Fruit fly (Drosophila melanogaster) Kc167 (cell line): ENCODE results near the gene CG5194.

Experiments used
- Myc ChIP-seq: fragments of >200 bp; optimal IDR thresholded peaks from 2 replicates; lab custom pipeline; 2017; ENCODE audit warnings: missing external identifiers
- Sin3A ChIP-seq: fragments of >200 bp; optimal IDR thresholded peaks from 2 replicates; lab custom pipeline; 2018; ENCODE audit warnings: missing external identifiers
- h ChIP-seq: fragments of >200 bp; optimal IDR thresholded peaks from 3 replicates; lab custom pipeline; 2018; ENCODE audit warnings: missing external identifiers
- insv ChIP-seq: fragments of >200 bp; optimal IDR thresholded peaks from 3 replicates; lab custom pipeline; 2018; ENCODE audit warnings: missing external identifiers
- psq ChIP-seq: fragments of >200 bp; optimal IDR thresholded peaks from 2 replicates; lab custom pipeline; 2017; ENCODE audit warnings: missing external identifiers
- ttk ChIP-seq: sonication (Bioruptor generic); optimal IDR thresholded peaks from 2 replicates; lab custom pipeline; 2017; ENCODE audit warnings: missing external identifiers

CG5194 gene

DNA sequence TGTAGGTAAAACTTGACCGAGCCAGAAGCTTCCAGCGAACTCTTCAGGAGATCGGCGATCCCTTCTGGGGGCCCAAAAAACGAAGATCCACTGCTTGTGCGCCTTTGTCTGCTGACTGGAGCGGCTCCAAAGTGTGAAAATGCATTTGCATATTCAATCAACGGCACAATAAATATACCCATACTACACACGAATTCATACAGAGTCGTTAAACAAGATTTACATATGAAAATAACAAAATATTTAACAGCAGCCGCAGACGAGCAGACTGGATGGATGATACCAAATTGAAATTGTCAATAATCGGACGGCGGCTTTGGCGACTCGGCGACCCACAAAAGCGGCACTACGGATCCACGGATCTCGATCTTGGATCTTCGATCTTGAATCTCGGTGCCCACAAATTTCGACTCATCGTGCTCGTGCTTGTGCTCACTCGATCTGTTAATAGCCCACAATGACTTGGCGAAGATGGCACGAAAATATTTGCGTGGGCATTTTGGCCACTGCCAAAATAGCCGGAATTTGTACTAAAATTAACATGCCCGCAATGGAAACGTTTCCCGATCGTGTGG lies 17.6 kb upstream of the CG5194 start:
- TF ChIP-seq Myc (no peak), ttk (lab: Kevin White, UChicago) (no peak), Sin3A (lab: Kevin White, UChicago) (no peak), h (lab: Kevin White, UChicago) (no peak), insv (lab: Kevin White, UChicago) (no peak), psq (lab: Kevin White, UChicago) (no peak)

DNA sequence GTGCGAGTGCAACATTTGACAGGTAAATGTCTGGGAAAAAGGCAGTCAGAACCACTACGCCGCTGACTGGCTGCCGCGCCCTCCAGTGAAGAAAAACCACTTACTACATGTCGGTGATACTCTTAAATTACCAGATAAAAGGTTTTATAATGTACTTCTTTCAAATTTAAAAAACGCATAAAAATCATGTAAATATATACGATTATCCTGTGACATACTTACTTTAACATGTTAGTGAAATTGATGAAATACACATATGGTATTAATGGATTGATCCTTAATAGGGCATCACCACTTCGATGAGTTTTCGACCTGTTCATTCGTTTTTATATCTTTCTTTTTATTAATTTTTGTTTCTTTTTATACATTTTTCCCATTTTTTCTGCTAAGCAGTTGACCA lies 16.9 kb upstream of the CG5194 start:
- TF ChIP-seq psq (lab: Kevin White, UChicago), result no peak
- TF ChIP-seq ttk (lab: Kevin White, UChicago), result no peak
- TF ChIP-seq h (lab: Kevin White, UChicago), result no peak
- TF ChIP-seq Myc, result no peak
- no peak for TF ChIP-seq insv (lab: Kevin White, UChicago)
- TF ChIP-seq Sin3A (lab: Kevin White, UChicago), result no peak

DNA sequence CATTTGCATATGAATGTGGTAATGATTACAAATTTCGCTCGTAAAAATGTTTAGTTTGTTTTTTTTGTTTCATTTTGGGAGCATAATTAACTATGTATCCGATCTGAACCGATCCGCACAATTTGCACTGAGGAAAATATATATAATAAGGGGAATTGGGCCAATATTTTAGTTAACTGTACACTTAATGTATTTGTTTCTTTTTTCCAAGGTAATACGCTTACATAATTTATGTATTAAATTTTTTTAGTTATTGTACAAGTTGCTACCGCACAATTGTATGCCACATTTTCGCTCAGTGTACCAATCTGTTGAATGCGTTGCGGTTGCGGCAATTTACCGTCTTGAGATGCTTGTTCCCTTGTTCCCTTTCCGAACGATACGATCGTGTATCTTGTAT lies 16.0 kb upstream of the CG5194 start:
- TF ChIP-seq psq (lab: Kevin White, UChicago) (no peak), ttk (lab: Kevin White, UChicago) (no peak), h (lab: Kevin White, UChicago) (no peak)

DNA sequence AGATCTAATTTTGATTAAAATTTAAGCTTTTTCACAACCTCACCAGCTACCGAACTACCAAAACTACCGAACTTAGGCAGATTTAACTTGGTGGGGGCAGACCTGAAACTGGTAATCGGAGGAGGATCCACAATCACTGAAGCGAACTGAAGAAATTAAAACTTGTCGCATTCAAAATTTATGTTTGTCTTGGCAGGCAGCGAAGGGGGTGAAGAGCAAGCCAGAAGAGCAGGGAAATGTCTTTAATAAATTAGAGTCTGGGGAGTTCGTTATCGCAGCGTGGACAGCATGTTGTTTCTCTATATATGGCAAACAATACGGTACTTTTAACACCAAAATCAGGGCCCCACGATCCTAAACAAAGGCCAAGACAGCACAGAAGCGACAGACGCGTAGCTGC lies 15.5 kb upstream of the CG5194 start:
- TF ChIP-seq psq (lab: Kevin White, UChicago), result no peak
- no peak for TF ChIP-seq Sin3A (lab: Kevin White, UChicago)
- TF ChIP-seq insv (lab: Kevin White, UChicago), result no peak
- TF ChIP-seq ttk (lab: Kevin White, UChicago), result no peak

DNA sequence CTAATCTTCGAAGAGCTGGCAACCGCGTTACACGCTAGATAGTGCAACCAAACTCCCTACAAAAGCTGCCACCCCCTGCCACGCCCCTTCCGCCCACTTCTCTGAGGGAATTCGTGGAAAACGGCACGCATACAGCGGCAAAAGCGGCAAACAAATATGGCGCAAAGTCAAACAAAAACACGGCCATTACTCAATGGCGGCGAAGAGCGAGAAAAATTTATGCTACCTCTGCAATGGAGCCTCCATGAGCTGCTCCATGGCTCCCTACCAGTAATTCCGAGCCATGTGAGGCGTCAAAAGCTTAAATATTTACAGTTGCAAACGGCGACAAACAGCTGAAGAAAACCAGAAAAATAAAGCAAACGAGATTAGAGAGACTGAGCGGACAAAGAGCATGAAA lies 15.1 kb upstream of the CG5194 start:
- TF ChIP-seq h (lab: Kevin White, UChicago) (no peak), psq (lab: Kevin White, UChicago) (no peak), Myc (no peak), ttk (lab: Kevin White, UChicago) (no peak), insv (lab: Kevin White, UChicago) (no peak), Sin3A (lab: Kevin White, UChicago) (no peak)

DNA sequence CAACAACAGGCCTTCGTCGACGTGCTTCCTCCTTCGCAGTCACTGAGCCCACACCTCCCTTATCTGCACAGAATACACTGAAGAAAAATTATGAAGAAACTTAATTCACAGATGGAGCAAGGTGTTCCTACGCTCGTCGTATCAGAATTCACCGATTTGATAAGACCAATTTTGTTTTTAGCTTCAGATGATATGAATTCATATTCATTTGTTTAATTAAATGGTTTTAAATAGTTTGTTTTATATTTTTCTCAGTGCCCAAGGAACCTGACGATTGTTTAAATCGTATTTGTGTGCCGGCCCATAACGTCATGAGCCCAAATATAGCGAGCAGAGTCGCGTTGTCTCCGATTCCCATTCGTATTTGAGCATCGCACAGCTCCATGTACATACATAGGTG lies 14.0 kb upstream of the CG5194 start:
- no peak for TF ChIP-seq h (lab: Kevin White, UChicago)
- TF ChIP-seq ttk (lab: Kevin White, UChicago), result no peak
- no peak for TF ChIP-seq insv (lab: Kevin White, UChicago)
- no peak for TF ChIP-seq psq (lab: Kevin White, UChicago)
- TF ChIP-seq Sin3A (lab: Kevin White, UChicago), result no peak
- TF ChIP-seq Myc, result no peak

- TF ChIP-seq h (lab: Kevin White, UChicago), result no peak
- no peak for TF ChIP-seq Sin3A (lab: Kevin White, UChicago)
- TF ChIP-seq psq (lab: Kevin White, UChicago), result no peak
- TF ChIP-seq insv (lab: Kevin White, UChicago), result no peak
- TF ChIP-seq ttk (lab: Kevin White, UChicago), result no peak
- TF ChIP-seq Myc, result no peak
Observed at dm6 chr3L:9020436-9021370, 11.1 kb upstream of the CG5194 start.

DNA sequence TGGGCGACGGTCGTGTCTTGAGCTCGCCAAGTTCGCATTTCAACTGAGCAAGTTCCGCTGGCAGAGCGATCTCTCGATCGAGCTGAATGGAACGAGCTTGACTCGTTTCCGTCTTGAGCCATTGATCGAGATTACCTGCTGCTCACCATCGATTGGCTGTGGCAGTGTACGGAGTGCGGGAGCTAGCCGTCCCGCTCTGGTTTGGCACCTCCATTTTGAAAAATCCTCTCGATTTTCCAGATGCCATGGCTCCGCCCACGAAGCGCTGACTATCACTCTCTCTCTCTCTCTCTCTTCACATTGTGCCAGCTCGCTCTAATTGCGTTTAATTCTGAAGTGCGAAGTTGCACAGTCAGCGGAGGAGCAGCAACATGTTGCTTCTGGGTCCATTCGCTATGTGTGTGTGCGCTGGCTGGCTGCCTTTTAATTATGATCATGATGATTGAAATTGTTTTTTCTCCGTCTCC lies 9.6 kb upstream of the CG5194 start, which contains the start of gene Doc2:
TSS of gene Doc2 (minus strand) at position 51 of the 467 bp plus-strand sequence.
- no peak for TF ChIP-seq psq (lab: Kevin White, UChicago)
- no peak for TF ChIP-seq Sin3A (lab: Kevin White, UChicago)
- TF ChIP-seq Myc, result no peak
- no peak for TF ChIP-seq h (lab: Kevin White, UChicago)
- no peak for TF ChIP-seq insv (lab: Kevin White, UChicago)
- TF ChIP-seq ttk (lab: Kevin White, UChicago), result no peak

DNA sequence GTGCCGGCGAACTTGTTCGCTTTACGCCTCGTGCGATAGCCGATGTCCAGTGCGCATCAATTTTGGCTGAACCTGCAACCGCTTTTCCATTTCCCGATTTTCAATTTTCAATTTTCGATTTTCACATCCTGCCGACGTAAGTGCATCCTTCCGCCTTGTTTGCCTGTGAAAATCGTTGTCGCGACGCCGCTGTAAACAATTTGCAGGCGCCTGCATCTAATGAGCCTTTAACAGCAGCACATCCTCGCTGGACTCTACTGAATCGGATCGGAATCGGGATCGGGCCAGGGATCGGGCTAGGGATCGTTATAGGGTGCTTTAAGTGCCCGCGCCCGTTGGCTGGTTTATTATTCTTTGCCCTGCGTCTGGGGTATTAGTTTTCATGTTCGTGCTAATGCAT lies 7.8 kb upstream of the CG5194 start:
- TF ChIP-seq ttk (lab: Kevin White, UChicago) (no peak), h (lab: Kevin White, UChicago) (no peak), insv (lab: Kevin White, UChicago) (no peak), Sin3A (lab: Kevin White, UChicago) (no peak), psq (lab: Kevin White, UChicago) (no peak), Myc (no peak)

- TF ChIP-seq Sin3A (lab: Kevin White, UChicago), result no peak
- TF ChIP-seq psq (lab: Kevin White, UChicago), result no peak
- TF ChIP-seq ttk (lab: Kevin White, UChicago), result no peak
Observed at dm6 chr3L:9013745-9014144, 4.1 kb upstream of the CG5194 start.

- TF ChIP-seq h (lab: Kevin White, UChicago) (no peak), Sin3A (lab: Kevin White, UChicago) (no peak), psq (lab: Kevin White, UChicago) (no peak), Myc (no peak), ttk (lab: Kevin White, UChicago) (no peak), insv (lab: Kevin White, UChicago) (no peak)
Observed at dm6 chr3L:9011485-9012389, 2.1 kb upstream of the CG5194 start.
